Fruit fly (Drosophila melanogaster) whole organism, embryonic: Measurements from ENCODE around the gene Rrp5.

Experiments used
- CG32767 ChIP-seq: fragments of 200-800 bp; sonication (Bioruptor generic); IDR thresholded peaks from 2 replicates; pipeline ENCODE4 v1.3.6; 2022; ENCODE audit warnings: missing biosample characterization, missing genetic modification characterization
- CG5180 ChIP-seq: fragments of 200-800 bp; sonication (Bioruptor generic); optimal IDR thresholded peaks from 3 replicates; lab custom pipeline; 2017; ENCODE audit warnings: missing biosample characterization, missing genetic modification characterization, mild to moderate bottlenecking, moderate library complexity, missing genetic modification reagents
- D19A ChIP-seq: fragments of 200-800 bp; optimal IDR thresholded peaks from 3 replicates; lab custom pipeline; 2019; ENCODE audit warnings: missing biosample characterization, mild to moderate bottlenecking, missing genetic modification characterization, moderate library complexity
- Oaz ChIP-seq: fragments of 200-800 bp; sonication (Bioruptor generic); IDR thresholded peaks from 2 replicates; pipeline ENCODE4 v1.3.6; 2022; ENCODE audit warnings: missing biosample characterization, missing genetic modification characterization
- esg ChIP-seq: fragments of 200-800 bp; sonication (Bioruptor generic); conservative IDR thresholded peaks from 2 replicates; pipeline ENCODE4 v1.3.6; 2022; ENCODE audit warnings: missing biosample characterization, missing genetic modification characterization
- gsb-n ChIP-seq: fragments of 200-800 bp; sonication (Bioruptor generic); optimal IDR thresholded peaks from 3 replicates; lab custom pipeline; 2018; ENCODE audit warnings: missing biosample characterization, mild to moderate bottlenecking, missing genetic modification characterization
- psq ChIP-seq: fragments of 200-800 bp; sonication (Bioruptor generic); optimal IDR thresholded peaks from 2 replicates; lab custom pipeline; 2017; ENCODE audit warnings: missing biosample characterization, missing genetic modification characterization

dm6 chr3R:24282567-24283324 is 50.4 kb downstream of the Rrp5 start:
- no peak for TF ChIP-seq gsb-n
- no peak for TF ChIP-seq esg (GFP tag; lab: Robert Waterston, UW)
- no peak for TF ChIP-seq CG5180
- no peak for TF ChIP-seq CG32767 (GFP tag; lab: Robert Waterston, UW)
- peak; percentile 34 for TF ChIP-seq D19A (tag; lab: Kevin White, UChicago)
- no peak for TF ChIP-seq psq
- no peak for TF ChIP-seq Oaz (GFP tag; lab: Robert Waterston, UW)
